Worm (Caenorhabditis elegans): ENCODE results near the gene adm-2.

The adm-2 gene

DNA sequence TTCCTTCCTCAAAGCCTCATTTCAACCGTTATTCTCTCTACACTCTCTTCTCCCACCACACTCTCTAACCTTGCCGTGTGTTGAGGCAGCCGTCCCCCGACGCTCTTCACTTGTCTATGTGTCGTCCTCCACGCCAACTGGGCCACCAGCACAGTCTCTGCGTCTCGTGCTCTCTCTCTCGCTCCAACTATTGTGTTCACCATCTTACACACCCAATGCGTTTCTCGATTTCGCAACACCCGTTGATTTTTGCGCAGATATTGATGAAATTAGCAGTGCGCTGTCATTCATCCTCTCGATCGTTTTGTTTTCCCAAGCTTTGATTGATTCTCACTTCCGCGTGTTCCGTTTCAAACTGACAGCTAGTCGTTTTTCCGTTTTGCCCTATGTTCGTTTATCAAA, 643 bp upstream of the adm-2 start (continued):
- TF ChIP-seq zip-5 (tag; optimal IDR thresholded peaks at IDR 0.05) (no peak), fkh-6 (tag; optimal IDR thresholded peaks at IDR 0.05) (no peak), ttx-3 (tag; optimal IDR thresholded peaks at IDR 0.05) (no peak), C38D4.7 (GFP tag; optimal IDR thresholded peaks at IDR 0.05) (no peak), sox-4 (tag; optimal IDR thresholded peaks at IDR 0.05) (no peak), dmd-4 (tag; optimal IDR thresholded peaks at IDR 0.05; ENCODE audit: borderline replicate concordance) (no peak), nfya-1 (tag; optimal IDR thresholded peaks at IDR 0.05) (peak; percentile 72), tbx-2 (tag; optimal IDR thresholded peaks at IDR 0.05) (peak; percentile 61)

DNA sequence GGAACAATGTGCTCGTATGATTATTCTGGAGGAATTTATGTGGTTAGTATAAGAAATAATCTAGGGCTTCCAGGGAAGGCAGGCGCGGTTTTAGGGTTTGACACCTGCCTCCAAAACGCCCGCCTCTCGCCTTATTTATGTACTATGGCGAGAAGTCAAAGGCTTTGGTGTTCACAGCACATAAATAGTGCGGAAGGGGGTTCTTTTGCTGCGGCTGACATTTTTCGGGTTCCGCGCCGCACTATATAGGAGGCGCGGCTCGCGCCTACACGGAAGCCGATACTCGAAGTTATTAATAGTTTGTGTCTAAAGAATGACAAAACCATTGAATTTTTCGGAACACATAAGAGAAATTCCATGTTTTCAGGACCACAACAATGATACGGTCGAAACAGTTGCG, 2.6 kb downstream of the adm-2 start:
- TF ChIP-seq T23F11.4 (GFP tag; optimal IDR thresholded peaks at IDR 0.05) (no peak), lin-11 (tag; optimal IDR thresholded peaks at IDR 0.05) (no peak), ceh-9 (tag; optimal IDR thresholded peaks at IDR 0.05) (no peak), ref-2 (tag; optimal IDR thresholded peaks at IDR 0.05) (no peak), unc-86 (tag; optimal IDR thresholded peaks at IDR 0.05) (no peak), dmd-4 (tag; optimal IDR thresholded peaks at IDR 0.05; ENCODE audit: borderline replicate concordance) (no peak), odd-2 (tag; optimal IDR thresholded peaks at IDR 0.05) (no peak), sdc-2 (tag; optimal IDR thresholded peaks at IDR 0.05) (no peak)

DNA sequence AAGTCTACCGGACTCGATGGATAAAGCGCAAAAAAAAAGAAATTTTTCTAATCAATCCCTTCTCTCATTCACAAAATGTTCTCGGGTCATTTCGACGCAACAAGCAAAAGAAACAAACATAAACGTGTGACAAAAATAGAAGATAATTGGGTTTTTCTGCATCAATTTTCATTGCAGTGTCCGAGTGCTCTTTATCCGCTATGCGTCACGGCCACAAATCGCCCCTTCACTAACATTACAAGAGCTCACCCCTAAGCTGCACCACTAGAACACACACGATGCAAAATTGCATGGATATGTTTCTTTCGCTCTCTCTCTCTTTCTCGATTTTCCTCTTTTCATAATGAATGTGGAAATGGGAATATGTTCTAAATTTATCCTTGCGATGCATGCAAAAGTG, 8.4 kb downstream of the adm-2 start:
- TF ChIP-seq hlh-6 (tag; optimal IDR thresholded peaks at IDR 0.05) (no peak), gmeb-2 (tag; optimal IDR thresholded peaks at IDR 0.05) (no peak), nfya-1 (tag; optimal IDR thresholded peaks at IDR 0.05) (peak; percentile 10), zip-5 (tag; optimal IDR thresholded peaks at IDR 0.05) (no peak), pqm-1 (tag; optimal IDR thresholded peaks at IDR 0.05) (no peak), ceh-48 (tag; optimal IDR thresholded peaks at IDR 0.05) (no peak), ceh-6 (GFP tag; optimal IDR thresholded peaks at IDR 0.05) (no peak), sdc-2 (tag; optimal IDR thresholded peaks at IDR 0.05) (peak; percentile 67), unc-42 (tag; optimal IDR thresholded peaks at IDR 0.05) (peak; percentile 54), tbx-2 (tag; optimal IDR thresholded peaks at IDR 0.05) (no peak)

DNA sequence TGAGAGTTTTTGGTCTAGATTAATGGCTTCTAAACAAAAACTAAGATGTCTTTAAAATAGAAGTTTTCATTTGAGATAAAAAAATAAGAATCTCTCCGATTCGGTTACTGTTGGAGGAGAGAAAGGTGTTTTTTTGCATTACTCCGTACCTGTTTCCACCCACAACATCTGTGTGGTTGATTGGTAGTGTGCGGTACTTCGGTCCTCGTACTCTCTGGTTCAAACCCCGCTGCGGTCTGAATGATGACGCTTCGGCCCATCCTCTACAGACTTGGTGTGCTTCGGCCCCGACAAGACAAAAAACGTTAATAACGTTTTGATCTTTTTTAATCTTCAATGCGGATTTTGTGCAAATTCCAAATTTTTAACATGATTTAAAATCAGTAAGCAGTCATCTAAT, 9.8 kb downstream of the adm-2 start:
- TF ChIP-seq pros-1 (tag; optimal IDR thresholded peaks at IDR 0.05) (no peak), hlh-15 (tag; optimal IDR thresholded peaks at IDR 0.05) (no peak), ceh-6 (GFP tag; optimal IDR thresholded peaks at IDR 0.05) (no peak), sox-4 (tag; optimal IDR thresholded peaks at IDR 0.05) (no peak), F13H6.1 (tag; optimal IDR thresholded peaks at IDR 0.05) (no peak), ref-2 (tag; optimal IDR thresholded peaks at IDR 0.05) (no peak), ets-4 (tag; optimal IDR thresholded peaks at IDR 0.05) (no peak), pha-4 (tag; optimal IDR thresholded peaks at IDR 0.05) (no peak), ceh-9 (tag; optimal IDR thresholded peaks at IDR 0.05) (no peak), pag-3 (tag; optimal IDR thresholded peaks at IDR 0.05; ENCODE audit: borderline replicate concordance) (no peak), ceh-2 (tag; optimal IDR thresholded peaks at IDR 0.05) (no peak)

DNA sequence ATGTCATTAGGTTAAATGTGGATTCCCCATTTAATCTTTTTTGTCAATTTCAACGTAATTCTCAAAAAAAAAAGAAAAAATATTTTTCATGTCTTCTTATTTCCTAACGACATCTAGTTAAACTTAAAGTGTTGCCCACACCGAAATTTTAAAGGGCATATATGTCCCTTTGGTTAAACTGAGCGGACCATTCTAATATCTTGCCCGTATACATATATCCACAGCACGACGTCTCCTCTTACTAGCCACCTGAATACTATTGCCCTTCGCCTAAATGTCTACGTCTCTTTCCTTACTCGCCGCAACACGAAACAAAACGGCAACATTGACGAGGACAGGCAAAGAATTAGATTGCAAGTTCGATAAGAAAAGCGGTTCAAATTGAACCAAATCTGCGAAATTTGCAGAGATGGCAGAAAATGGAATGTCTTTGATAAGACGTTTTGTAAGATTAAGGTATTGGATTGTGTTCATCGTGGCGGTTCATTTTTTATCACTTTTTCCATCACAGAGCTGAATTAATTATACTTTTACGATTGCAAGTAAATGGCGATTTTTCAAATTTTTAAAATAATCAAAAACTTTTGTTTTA, 13.0 kb downstream of the adm-2 start:
- TF ChIP-seq nhr-11 (tag; optimal IDR thresholded peaks at IDR 0.05): no peak
- peak; percentile 71 for TF ChIP-seq ets-4 (tag; optimal IDR thresholded peaks at IDR 0.05)
- no peak for TF ChIP-seq pag-3 (tag; optimal IDR thresholded peaks at IDR 0.05; ENCODE audit: borderline replicate concordance)
- no peak for TF ChIP-seq ceh-9 (tag; optimal IDR thresholded peaks at IDR 0.05)
- TF ChIP-seq zip-5 (tag; optimal IDR thresholded peaks at IDR 0.05): no peak
- no peak for TF ChIP-seq ceh-24 (tag; optimal IDR thresholded peaks at IDR 0.05)
- TF ChIP-seq dve-1 (tag; optimal IDR thresholded peaks at IDR 0.05): peak; percentile 97
- no peak for TF ChIP-seq nhr-232 (tag; optimal IDR thresholded peaks at IDR 0.05)
- TF ChIP-seq ceh-22 (tag; optimal IDR thresholded peaks at IDR 0.05): peak; percentile 90
- no peak for TF ChIP-seq pha-2 (tag; optimal IDR thresholded peaks at IDR 0.05)
- TF ChIP-seq sox-2 (GFP tag; IDR thresholded peaks at IDR 0.05): peak; percentile 71
- no peak for TF ChIP-seq K02D7.2 (tag; optimal IDR thresholded peaks at IDR 0.05)
- TF ChIP-seq nfya-1 (tag; optimal IDR thresholded peaks at IDR 0.05): peak; percentile 98
- TF ChIP-seq fkh-6 (tag; optimal IDR thresholded peaks at IDR 0.05): peak; percentile 29
- TF ChIP-seq tbx-2 (tag; optimal IDR thresholded peaks at IDR 0.05): peak; percentile 97
- peak; percentile 84 for TF ChIP-seq C08G9.2 (tag; optimal IDR thresholded peaks at IDR 0.05)
- peak; percentile 50 for TF ChIP-seq unc-3 (GFP tag; conservative IDR thresholded peaks at IDR 0.05)
- peak; percentile 86 for TF ChIP-seq unc-3 (tag; optimal IDR thresholded peaks at IDR 0.05)
- TF ChIP-seq ceh-48 (tag; optimal IDR thresholded peaks at IDR 0.05): peak; percentile 73
- 0 out of 2 replicates have a peak, but pooled peaks have one; percentile 34 for TF ChIP-seq ceh-45 (GFP tag; IDR thresholded peaks at IDR 0.05)
- peak; percentile 97 for TF ChIP-seq rnt-1 (tag; optimal IDR thresholded peaks at IDR 0.05)
- TF ChIP-seq npax-4 (tag; optimal IDR thresholded peaks at IDR 0.05): no peak
- TF ChIP-seq ceh-14 (tag; optimal IDR thresholded peaks at IDR 0.05): peak; percentile 87
- peak; percentile 74 for TF ChIP-seq ceh-2 (tag; optimal IDR thresholded peaks at IDR 0.05)
- TF ChIP-seq pax-1 (tag; optimal IDR thresholded peaks at IDR 0.05): peak; percentile 95

Measured in whole organism, late embryonic.